Worm (Caenorhabditis elegans) whole organism, L3 larva: ENCODE data around the gene mrps-23.

Experiments used
- ZK546.5 ChIP-seq: sonication (generic microtip); optimal IDR thresholded peaks from 2 replicates; lab custom pipeline; 2017; ENCODE audit warnings: missing biosample characterization, missing genetic modification characterization
- ama-1 ChIP-seq: fragments of 150-350 bp; optimal IDR thresholded peaks from 2 replicates; lab custom pipeline; 2018
- ceh-82 ChIP-seq: fragments of 150-350 bp; optimal IDR thresholded peaks from 2 replicates; lab custom pipeline; 2014; ENCODE audit warnings: missing biosample characterization, missing genetic modification characterization
- elt-1 ChIP-seq: fragments of 150-350 bp; optimal IDR thresholded peaks from 2 replicates; lab custom pipeline; 2014; ENCODE audit warnings: missing biosample characterization, missing genetic modification characterization
- lin-39 ChIP-seq: fragments of 150-350 bp; optimal IDR thresholded peaks from 2 replicates; lab custom pipeline; 2018; ENCODE audit warnings: missing biosample characterization, missing genetic modification reagents, missing genetic modification characterization
- mdl-1 ChIP-seq: fragments of 150-350 bp; optimal IDR thresholded peaks from 2 replicates; lab custom pipeline; 2014; ENCODE audit warnings: missing biosample characterization, missing genetic modification characterization
- mml-1 ChIP-seq: fragments of 150-350 bp; sonication (generic microtip); optimal IDR thresholded peaks from 3 replicates; lab custom pipeline; 2014; ENCODE audit warnings: missing biosample characterization, missing genetic modification characterization
- nhr-11 ChIP-seq: fragments of 150-350 bp; optimal IDR thresholded peaks from 2 replicates; lab custom pipeline; 2014; ENCODE audit warnings: missing biosample characterization, missing genetic modification characterization
- nhr-237 ChIP-seq: fragments of 150-350 bp; optimal IDR thresholded peaks from 2 replicates; lab custom pipeline; 2014; ENCODE audit warnings: missing biosample characterization, missing genetic modification characterization
- nhr-77 ChIP-seq: fragments of 150-350 bp; optimal IDR thresholded peaks from 2 replicates; lab custom pipeline; 2014; ENCODE audit warnings: missing biosample characterization, missing genetic modification characterization
- skn-1 ChIP-seq: fragments of 150-350 bp; optimal IDR thresholded peaks from 2 replicates; lab custom pipeline; 2014; ENCODE audit warnings: missing biosample characterization, missing genetic modification characterization
- snpc-4 ChIP-seq: fragments of 150-350 bp; optimal IDR thresholded peaks from 2 replicates; lab custom pipeline; 2014; ENCODE audit warnings: missing biosample characterization, missing genetic modification characterization
- unc-62 ChIP-seq: fragments of 150-350 bp; sonication (generic microtip); optimal IDR thresholded peaks from 4 replicates; lab custom pipeline; 2014; ENCODE audit warnings: missing biosample characterization, missing genetic modification reagents, missing genetic modification characterization
- zag-1 ChIP-seq: fragments of 150-350 bp; optimal IDR thresholded peaks from 2 replicates; lab custom pipeline; 2014; ENCODE audit warnings: missing biosample characterization, missing genetic modification characterization

- TF ChIP-seq zag-1 (tag; lab: Kevin White, UChicago), result no peak
- no peak for TF ChIP-seq snpc-4 (tag; lab: Kevin White, UChicago)
- no peak for TF ChIP-seq lin-39 (tag; lab: Kevin White, UChicago)
- TF ChIP-seq unc-62 (GFP tag; lab: Kevin White, UChicago), result no peak
- TF ChIP-seq skn-1 (tag; lab: Kevin White, UChicago), result no peak
- TF ChIP-seq nhr-11 (tag; lab: Kevin White, UChicago), result no peak
- no peak for TF ChIP-seq ama-1 (lab: Kevin White, UChicago)
- TF ChIP-seq ceh-82 (tag; lab: Kevin White, UChicago), result no peak
- no peak for TF ChIP-seq nhr-77
- no peak for TF ChIP-seq ZK546.5 (tag; lab: Kevin White, UChicago)
- TF ChIP-seq elt-1 (tag; lab: Kevin White, UChicago), result no peak
- TF ChIP-seq nhr-237 (tag; lab: Kevin White, UChicago), result no peak
- no peak for TF ChIP-seq mdl-1 (tag; lab: Kevin White, UChicago)
- no peak for TF ChIP-seq mml-1 (tag; lab: Kevin White, UChicago)
These were observed 39.8 kb upstream of the mrps-23 start, which contains the start of gene C48B4.9 for ce11 chrIII:9563235-9563634.
